Worm (Caenorhabditis elegans) whole organism, young adult: ENCODE measurements around the gene F09F7.5.

Source experiments
- B0019.2 ChIP-seq: fragments of 200-800 bp; sonication (Bioruptor generic); conservative IDR thresholded peaks from 2 replicates; pipeline ENCODE4 v1.3.6; 2022; ENCODE audit warnings: missing genetic modification reagents, missing genetic modification characterization, missing compliant biosample characterization
- B0035.1 ChIP-seq: sonication (generic microtip); optimal IDR thresholded peaks from 2 replicates; lab custom pipeline; 2016; ENCODE audit warnings: missing genetic modification characterization, mild to moderate bottlenecking, missing compliant biosample characterization, missing genotype, missing genetic modification reagents
- C17E4.6 ChIP-seq: fragments of 200-800 bp; sonication (Bioruptor generic); IDR thresholded peaks from 2 replicates; pipeline ENCODE4 v1.3.6; 2022; ENCODE audit warnings: missing genetic modification reagents, missing genetic modification characterization, missing compliant biosample characterization
- Y53F4B.3 ChIP-seq: fragments of 200-800 bp; sonication (Bioruptor generic); IDR thresholded peaks from 2 replicates; pipeline ENCODE4 v1.3.6; 2022; ENCODE audit warnings: missing genetic modification reagents, missing genetic modification characterization, missing compliant biosample characterization
- aptf-3 ChIP-seq: fragments of 200-800 bp; sonication (Bioruptor generic); IDR thresholded peaks from 2 replicates; pipeline ENCODE4 v1.3.6; 2022; ENCODE audit warnings: missing genetic modification characterization, missing compliant biosample characterization
- attf-3 ChIP-seq: fragments of 200-800 bp; sonication (Bioruptor generic); conservative IDR thresholded peaks from 2 replicates; pipeline ENCODE4 v1.3.6; 2022; ENCODE audit warnings: missing genetic modification reagents, missing genetic modification characterization, missing compliant biosample characterization
- attf-5 ChIP-seq: fragments of 200-800 bp; sonication (Bioruptor generic); optimal IDR thresholded peaks from 2 replicates; lab custom pipeline; 2018; ENCODE audit warnings: mild to moderate bottlenecking, missing genetic modification characterization, missing compliant biosample characterization
- attf-6 ChIP-seq: fragments of 200-800 bp; sonication (Bioruptor generic); IDR thresholded peaks from 2 replicates; pipeline ENCODE4 v1.3.6; 2022; ENCODE audit warnings: missing genetic modification reagents, missing genetic modification characterization, missing compliant biosample characterization
- bed-2 ChIP-seq: fragments of 200-800 bp; sonication (Bioruptor generic); IDR thresholded peaks from 2 replicates; pipeline ENCODE4 v1.3.6; 2022; ENCODE audit warnings: missing genetic modification reagents, missing genetic modification characterization, missing compliant biosample characterization
- ccch-3 ChIP-seq: fragments of 200-800 bp; sonication (Bioruptor generic); optimal IDR thresholded peaks from 2 replicates; lab custom pipeline; 2018; ENCODE audit warnings: mild to moderate bottlenecking, missing genetic modification characterization, missing compliant biosample characterization
- cebp-1 ChIP-seq, 2 experiments: fragments of 200-800 bp in 1 of 2; sonication (Bioruptor generic) in 1 of 2; sonication (generic microtip) in 1 of 2; IDR thresholded peaks in 1 of 2; optimal IDR thresholded peaks in 1 of 2; 2 replicates each; pipeline versions ENCODE4 v1.3.6 to Lab custom; 2017 to 2022; ENCODE audit warnings: missing compliant biosample characterization in 2 of 2, missing genetic modification characterization in 2 of 2, mild to moderate bottlenecking in 1 of 2, missing genetic modification reagents in 1 of 2, moderate library complexity in 1 of 2
- ceh-58 ChIP-seq: fragments of 200-800 bp; sonication (Bioruptor generic); IDR thresholded peaks from 2 replicates; pipeline ENCODE4 v1.3.6; 2022; ENCODE audit warnings: missing genetic modification characterization, missing compliant biosample characterization
- ceh-91 ChIP-seq: fragments of 200-800 bp; sonication (Bioruptor generic); IDR thresholded peaks from 2 replicates; pipeline ENCODE4 v1.3.6; 2022; ENCODE audit warnings: missing genetic modification reagents, missing genetic modification characterization, missing compliant biosample characterization
- dox-1 ChIP-seq: fragments of 200-800 bp; sonication (Bioruptor generic); IDR thresholded peaks from 2 replicates; pipeline ENCODE4 v1.3.6; 2022; ENCODE audit warnings: missing genetic modification reagents, missing genetic modification characterization, missing compliant biosample characterization
- dpl-1 ChIP-seq: fragments of 150-350 bp; optimal IDR thresholded peaks from 2 replicates; lab custom pipeline; 2014; ENCODE audit warnings: missing biosample characterization, missing genetic modification reagents, missing genetic modification characterization
- lag-1 ChIP-seq: fragments of 200-800 bp; sonication (Bioruptor generic); IDR thresholded peaks from 2 replicates; pipeline ENCODE4 v1.3.6; 2022; ENCODE audit warnings: missing genetic modification reagents, missing genetic modification characterization, missing compliant biosample characterization
- let-607 ChIP-seq, 2 experiments: fragments of 200-800 bp in 1 of 2; sonication (Bioruptor generic) in 1 of 2; sonication (generic microtip) in 1 of 2; optimal IDR thresholded peaks; 2 replicates each; lab custom pipeline; 2016 to 2018; ENCODE audit warnings: mild to moderate bottlenecking in 2 of 2, missing compliant biosample characterization in 2 of 2, missing genetic modification characterization in 2 of 2, moderate library complexity in 2 of 2, missing genotype in 1 of 2
- lin-40 ChIP-seq: sonication (generic microtip); optimal IDR thresholded peaks from 2 replicates; lab custom pipeline; 2016; ENCODE audit warnings: missing genetic modification characterization, mild to moderate bottlenecking, missing compliant biosample characterization, missing genotype, missing genetic modification reagents
- lsy-27 ChIP-seq: sonication (generic microtip); optimal IDR thresholded peaks from 2 replicates; lab custom pipeline; 2017; ENCODE audit warnings: missing genetic modification characterization, mild to moderate bottlenecking, missing compliant biosample characterization, antibody characterized with exemption, missing genotype, borderline replicate concordance; ENCODE audit not compliant: insufficient read depth
- madf-6 ChIP-seq: fragments of 200-800 bp; sonication (Bioruptor generic); IDR thresholded peaks from 2 replicates; pipeline ENCODE4 v1.3.6; 2022; ENCODE audit warnings: missing genetic modification reagents, missing genetic modification characterization, missing compliant biosample characterization
- madf-8 ChIP-seq: fragments of 200-800 bp; sonication (Bioruptor generic); conservative IDR thresholded peaks from 2 replicates; pipeline ENCODE4 v1.3.6; 2022; ENCODE audit warnings: missing genetic modification reagents, missing genetic modification characterization, missing compliant biosample characterization
- mcd-1 ChIP-seq: fragments of 200-800 bp; sonication (Bioruptor generic); IDR thresholded peaks from 2 replicates; pipeline ENCODE4 v1.3.6; 2022; ENCODE audit warnings: missing genetic modification reagents, missing genetic modification characterization, missing compliant biosample characterization
- mes-4 ChIP-seq: sonication (generic microtip); optimal IDR thresholded peaks from 2 replicates; lab custom pipeline; 2016; ENCODE audit warnings: missing genotype, missing genetic modification characterization, missing compliant biosample characterization
- nfya-2 ChIP-seq: fragments of 200-800 bp; sonication (Bioruptor generic); IDR thresholded peaks from 2 replicates; pipeline ENCODE4 v1.3.6; 2022; ENCODE audit warnings: missing genetic modification reagents, missing genetic modification characterization, missing compliant biosample characterization
- nhr-80 ChIP-seq: sonication (generic microtip); optimal IDR thresholded peaks from 2 replicates; lab custom pipeline; 2016; ENCODE audit warnings: missing genetic modification characterization, missing compliant biosample characterization
- sea-2 ChIP-seq: fragments of 200-800 bp; sonication (Bioruptor generic); IDR thresholded peaks from 2 replicates; pipeline ENCODE4 v1.3.6; 2022; ENCODE audit warnings: missing genetic modification characterization, missing compliant biosample characterization
- snpc-1.1 ChIP-seq: sonication (generic microtip); optimal IDR thresholded peaks from 2 replicates; lab custom pipeline; 2017; ENCODE audit warnings: missing genetic modification characterization, mild to moderate bottlenecking, missing compliant biosample characterization, antibody characterized with exemption, moderate library complexity, missing genotype, missing genetic modification reagents; ENCODE audit not compliant: insufficient read depth
- snpc-1.3 ChIP-seq: sonication (generic microtip); optimal IDR thresholded peaks from 2 replicates; lab custom pipeline; 2017; ENCODE audit warnings: missing genetic modification characterization, mild to moderate bottlenecking, missing compliant biosample characterization, antibody characterized with exemption, moderate library complexity, missing genotype, missing genetic modification reagents; ENCODE audit not compliant: insufficient read depth
- tbx-9 ChIP-seq: sonication (generic microtip); optimal IDR thresholded peaks from 2 replicates; lab custom pipeline; 2016; ENCODE audit warnings: borderline replicate concordance, missing genetic modification characterization, inconsistent platforms, missing compliant biosample characterization
- unc-62 ChIP-seq: fragments of 150-350 bp; optimal IDR thresholded peaks from 2 replicates; lab custom pipeline; 2014; ENCODE audit warnings: missing biosample characterization, missing genetic modification reagents, missing genetic modification characterization
- xnd-1 ChIP-seq: sonication (generic microtip); optimal IDR thresholded peaks from 2 replicates; lab custom pipeline; 2016; ENCODE audit warnings: missing genotype, missing genetic modification reagents, missing genetic modification characterization, missing compliant biosample characterization
- ztf-28 ChIP-seq: fragments of 200-800 bp; sonication (Bioruptor generic); IDR thresholded peaks from 2 replicates; pipeline ENCODE4 v1.3.6; 2022; ENCODE audit warnings: missing genetic modification reagents, missing genetic modification characterization, missing compliant biosample characterization
- ztf-3 ChIP-seq: fragments of 200-800 bp; sonication (Bioruptor generic); optimal IDR thresholded peaks from 2 replicates; lab custom pipeline; 2018; ENCODE audit warnings: mild to moderate bottlenecking, missing genetic modification characterization, missing compliant biosample characterization
- ztf-6 ChIP-seq: fragments of 200-800 bp; sonication (Bioruptor generic); IDR thresholded peaks from 2 replicates; pipeline ENCODE4 v1.3.6; 2022; ENCODE audit warnings: missing genetic modification reagents, missing genetic modification characterization, missing compliant biosample characterization

F09F7.5 gene

DNA sequence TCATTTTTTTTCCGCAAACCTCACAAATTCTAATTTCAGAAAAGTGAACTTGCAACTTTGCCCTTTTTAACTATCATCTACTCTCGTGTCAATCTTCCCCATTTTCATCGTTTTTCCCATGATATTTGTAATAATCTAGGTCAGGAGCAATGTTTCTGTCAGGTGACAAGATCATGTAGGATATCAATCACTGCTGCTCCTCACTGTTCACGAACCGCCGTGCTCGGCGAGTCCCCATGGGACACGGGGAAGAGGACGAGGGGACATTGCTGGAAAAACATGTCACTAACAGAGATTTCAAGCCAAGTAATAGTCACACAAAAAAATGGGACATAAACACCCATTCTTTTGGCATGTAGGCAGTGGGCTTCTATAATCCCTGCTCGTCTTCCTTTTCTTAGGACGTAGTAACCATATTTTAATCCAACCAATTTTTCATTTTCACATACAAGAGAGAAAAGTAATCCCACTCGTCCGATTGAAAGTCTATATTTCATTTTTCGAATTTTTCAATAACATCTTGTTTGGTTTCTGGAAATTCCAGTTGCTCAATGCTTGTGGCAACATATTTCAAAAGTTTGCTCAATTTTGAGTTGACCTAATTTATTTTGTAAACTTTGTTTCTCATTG, 24.1 kb downstream of the F09F7.5 start:
- TF ChIP-seq dpl-1 (GFP tag; lab: Kevin White, UChicago) (no peak), C17E4.6 (GFP tag; lab: Robert Waterston, UW) (no peak), sea-2 (GFP tag; lab: Robert Waterston, UW) (no peak), let-607 (tag; optimal IDR thresholded peaks at IDR 0.05; lab: Kevin White, UChicago) (no peak), ztf-6 (GFP tag; lab: Robert Waterston, UW) (no peak), madf-8 (GFP tag; lab: Robert Waterston, UW) (no peak), B0035.1 (tag; lab: Kevin White, UChicago) (no peak), ceh-58 (no peak), nfya-2 (GFP tag; lab: Robert Waterston, UW) (no peak), dox-1 (GFP tag; lab: Robert Waterston, UW) (no peak), madf-6 (GFP tag; lab: Robert Waterston, UW) (no peak), xnd-1 (tag; lab: Kevin White, UChicago) (no peak), mes-4 (no peak), lsy-27 (tag; lab: Kevin White, UChicago) (no peak), ztf-3 (GFP tag; lab: Kevin White, UChicago) (no peak), cebp-1 (GFP tag; IDR thresholded peaks at IDR 0.05; lab: Robert Waterston, UW) (no peak), cebp-1 (tag; optimal IDR thresholded peaks at IDR 0.05; lab: Kevin White, UChicago) (no peak), bed-2 (GFP tag; lab: Robert Waterston, UW) (no peak)

ce11 chrIII:5572806-5573205, 26.0 kb downstream of the F09F7.5 start:
- TF ChIP-seq aptf-3 (GFP tag; lab: Robert Waterston, UW) (no peak), B0019.2 (GFP tag; lab: Robert Waterston, UW) (no peak), Y53F4B.3 (GFP tag; lab: Robert Waterston, UW) (no peak), ccch-3 (GFP tag; lab: Kevin White, UChicago) (no peak), ztf-28 (GFP tag; lab: Robert Waterston, UW) (no peak), lag-1 (no peak), nhr-80 (no peak), attf-5 (GFP tag; lab: Kevin White, UChicago) (no peak), snpc-1.1 (no peak), tbx-9 (no peak)
- TF ChIP-seq, all 124 proteins: peak for 0

DNA sequence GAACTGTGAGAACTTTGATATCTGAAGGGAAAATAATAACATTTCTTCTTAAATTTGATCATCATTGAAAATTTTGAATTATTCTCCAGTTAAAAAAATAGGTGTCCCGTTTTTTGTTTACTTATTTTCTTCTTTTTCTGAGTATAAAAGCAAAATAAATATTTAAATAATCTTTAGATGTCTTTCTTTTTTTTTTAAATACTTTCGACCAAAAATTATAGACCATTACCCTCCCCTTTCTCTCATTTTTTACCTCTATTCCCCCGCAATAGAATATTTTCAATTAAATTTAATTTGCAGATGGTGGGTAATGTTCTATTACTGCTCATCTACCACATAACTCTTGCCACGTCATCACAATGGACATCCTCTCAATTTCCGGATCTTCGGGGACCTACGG, 26.9 kb downstream of the F09F7.5 start, which contains the start of gene molo-1:
TSS of gene molo-1 (plus strand) at position 301 of the 400 bp plus-strand sequence.
- TF ChIP-seq lin-40 (no peak), attf-6 (no peak), mcd-1 (GFP tag; lab: Robert Waterston, UW) (no peak), snpc-1.3 (tag; lab: Kevin White, UChicago) (no peak), ceh-91 (no peak), attf-3 (GFP tag; lab: Robert Waterston, UW) (no peak), unc-62 (GFP tag; lab: Kevin White, UChicago) (no peak)
